Worm (Caenorhabditis elegans) whole organism, dauer: ENCODE results near the gene sre-41.

Source experiments
- unc-62 ChIP-seq: sonication (generic microtip); optimal IDR thresholded peaks from 2 replicates; lab custom pipeline; 2017; ENCODE audit warnings: missing biosample characterization, missing genetic modification reagents, missing genetic modification characterization

The sre-41 gene

DNA sequence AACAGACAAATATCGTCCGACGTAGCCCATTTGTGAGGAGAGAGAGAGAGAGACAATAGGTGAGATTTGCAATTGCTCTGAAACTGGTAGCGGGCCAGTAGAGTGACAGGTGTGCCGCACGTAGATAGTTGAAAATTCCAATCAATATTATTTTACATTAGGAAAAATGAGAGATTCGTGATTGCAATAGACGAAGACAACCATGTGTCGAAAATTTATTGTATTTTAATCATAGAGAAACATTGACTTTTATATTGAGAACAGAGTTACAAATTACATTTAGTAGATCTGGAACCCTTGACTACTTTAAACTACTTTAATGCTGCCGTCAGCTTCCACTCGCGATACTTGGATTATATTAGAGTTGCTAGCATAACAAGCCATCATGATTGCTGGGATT lies 24.3 kb downstream of the sre-41 start, which contains the start of gene Y57A10C.1:
Y57A10C.1 (minus strand) TSS at position 101 of the 400 bp plus-strand sequence.
- TF ChIP-seq unc-62: no peak

DNA sequence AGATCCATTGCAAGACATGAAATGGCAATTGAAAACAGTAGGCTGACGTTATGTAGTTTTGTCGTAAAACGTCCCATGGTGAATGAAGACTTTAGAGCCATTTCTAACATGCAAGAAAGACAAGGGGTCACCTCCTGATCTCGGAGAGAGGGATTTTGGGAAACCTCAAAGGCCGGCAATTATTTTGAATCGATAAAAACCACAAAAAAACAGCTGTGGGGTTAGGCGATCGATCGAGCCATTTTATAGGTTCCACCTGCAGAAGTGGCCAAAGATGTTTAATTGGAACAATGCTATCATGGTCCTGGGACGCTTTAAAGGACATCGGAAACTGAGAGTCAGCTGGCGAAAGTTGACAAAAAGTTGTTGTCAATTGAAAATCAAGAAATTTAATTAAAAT lies 26.7 kb downstream of the sre-41 start, which contains the start of gene Y57A10C.11:
Y57A10C.11 (minus strand) TSS at position 101 of the 400 bp plus-strand sequence.
- TF ChIP-seq unc-62: no peak

DNA sequence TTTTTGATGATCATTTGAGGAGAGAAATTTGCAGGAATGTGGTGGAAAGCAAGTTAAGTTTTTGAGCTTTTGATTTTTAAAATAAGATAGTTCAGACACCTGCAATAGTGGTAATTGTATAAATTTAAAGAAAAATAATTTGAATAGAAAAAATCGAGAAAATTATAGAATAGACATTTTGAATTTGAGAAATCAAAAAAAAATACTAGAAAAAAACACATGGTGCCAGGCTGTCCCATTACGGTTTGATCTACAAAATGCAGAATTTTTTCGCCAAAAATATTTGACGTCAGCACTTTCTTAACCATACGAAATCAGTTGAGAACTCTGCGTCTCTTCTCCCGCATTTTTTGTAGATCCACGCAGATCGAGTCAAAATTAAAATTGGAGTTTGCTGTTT lies 29.4 kb downstream of the sre-41 start, which contains the start of gene sre-27:
sre-27 (minus strand) TSS at position 101 of the 400 bp plus-strand sequence.
- TF ChIP-seq unc-62: no peak

DNA sequence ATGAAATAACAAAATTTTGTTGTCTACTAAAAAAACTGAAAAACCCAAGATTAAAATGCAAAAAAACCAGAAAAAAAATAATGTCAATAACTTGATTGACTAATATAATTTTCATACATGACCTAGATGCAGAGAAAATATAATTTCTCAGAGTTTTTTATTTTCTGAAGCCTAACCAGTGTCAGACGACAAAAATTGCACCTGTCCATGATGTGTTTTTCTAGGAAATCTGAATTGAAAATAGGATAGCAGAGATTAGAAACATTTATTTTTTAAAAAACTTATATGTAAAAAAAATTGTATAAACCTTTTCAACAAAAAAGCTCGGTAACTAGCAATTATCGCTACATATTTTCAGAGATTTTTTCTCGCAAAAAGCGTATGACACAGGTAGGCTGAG lies 29.9 kb downstream of the sre-41 start:
- TF ChIP-seq unc-62: no peak

DNA sequence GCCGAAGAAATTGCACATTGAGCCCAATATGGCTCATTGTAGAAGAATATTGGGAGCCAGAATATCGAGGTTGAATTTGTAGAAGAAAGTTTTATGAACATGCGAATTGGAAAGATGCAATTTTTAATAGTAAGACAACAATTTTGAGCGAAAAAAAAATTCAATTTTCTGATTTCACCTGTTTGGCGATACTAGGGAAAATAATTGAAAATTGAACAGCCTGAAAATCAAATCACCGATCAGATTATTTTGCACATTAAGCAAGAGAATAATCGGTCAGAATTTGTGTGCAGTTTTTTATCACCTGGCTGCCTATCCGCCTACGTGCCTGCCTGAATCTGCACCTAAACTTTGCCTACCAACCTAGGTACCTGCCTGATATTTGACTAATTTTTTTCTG lies 32.4 kb downstream of the sre-41 start, which contains the start of gene sre-26:
sre-26 (minus strand) TSS at position 101 of the 400 bp plus-strand sequence.
- TF ChIP-seq unc-62: no peak

DNA sequence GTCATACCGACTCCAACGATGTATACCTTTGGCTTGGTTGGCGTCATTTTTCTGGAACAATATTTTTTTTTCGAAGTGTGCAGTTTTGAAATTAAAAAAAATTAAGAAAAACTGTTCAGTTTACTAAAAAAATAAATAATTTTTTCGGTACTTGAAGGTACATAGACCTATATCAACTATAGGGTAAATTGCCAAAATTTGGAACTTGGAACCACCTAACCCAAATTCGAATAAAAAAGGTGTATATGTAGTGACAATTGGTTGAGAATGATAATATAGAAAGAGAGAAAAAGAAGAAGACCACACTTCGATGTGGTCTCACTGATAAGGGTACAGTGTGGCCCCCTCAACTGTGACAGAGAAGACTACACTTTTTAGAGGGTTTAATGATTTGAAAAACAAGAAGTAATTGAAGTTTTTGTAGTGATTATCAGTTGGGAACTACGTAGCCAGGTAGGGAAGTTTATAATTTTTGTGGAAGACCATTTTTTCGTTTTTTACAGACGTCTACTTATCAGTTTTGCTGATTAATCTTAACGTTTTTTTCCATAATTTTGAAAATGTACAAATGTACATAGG lies 37.7 kb downstream of the sre-41 start, which contains the start of gene daf-22:
daf-22 (minus strand) TSS at position 51 of the 579 bp plus-strand sequence.
- TF ChIP-seq unc-62: no peak

DNA sequence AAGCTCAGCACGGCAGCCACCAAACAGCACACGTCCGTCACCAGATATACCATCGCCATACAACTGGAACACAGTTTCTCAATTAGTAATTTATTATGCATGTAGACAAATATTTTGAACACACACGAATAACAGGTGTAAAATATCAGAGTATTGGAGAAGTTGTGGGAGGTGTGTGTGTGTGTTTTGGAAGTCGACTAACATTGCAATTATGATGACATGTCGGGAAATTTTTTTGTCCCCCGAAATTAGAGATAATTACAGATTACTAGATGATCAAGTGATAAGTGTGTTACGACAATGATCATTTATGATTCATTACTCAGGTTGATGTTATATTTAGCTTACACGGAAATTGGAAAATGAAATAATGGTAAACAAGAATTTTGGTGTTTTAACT lies 41.7 kb downstream of the sre-41 start, which contains the start of gene Y57A10C.8:
Y57A10C.8 (minus strand) TSS at position 101 of the 400 bp plus-strand sequence.
- TF ChIP-seq unc-62: no peak

DNA sequence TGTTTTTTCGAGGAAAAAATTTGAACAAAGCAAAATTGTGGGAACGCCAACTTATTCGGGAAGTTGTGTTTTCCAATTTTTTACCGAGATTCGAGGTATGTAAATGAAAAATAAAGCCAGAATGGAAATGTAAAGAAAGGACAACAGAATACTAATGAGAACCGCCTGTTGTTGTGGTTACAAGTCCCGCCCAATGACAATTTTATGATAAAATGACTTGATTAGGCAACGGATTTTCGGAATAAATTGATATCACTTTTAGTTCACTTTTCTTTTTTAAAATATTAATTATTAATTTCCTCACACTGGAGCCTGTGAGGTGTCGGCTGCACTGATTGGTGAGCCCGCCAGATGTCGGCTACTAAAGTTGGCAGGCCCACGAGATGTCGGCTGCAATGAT lies 44.3 kb downstream of the sre-41 start, which contains the start of gene dct-12:
dct-12 (minus strand) TSS at position 101 of the 400 bp plus-strand sequence.
- TF ChIP-seq unc-62: no peak

DNA sequence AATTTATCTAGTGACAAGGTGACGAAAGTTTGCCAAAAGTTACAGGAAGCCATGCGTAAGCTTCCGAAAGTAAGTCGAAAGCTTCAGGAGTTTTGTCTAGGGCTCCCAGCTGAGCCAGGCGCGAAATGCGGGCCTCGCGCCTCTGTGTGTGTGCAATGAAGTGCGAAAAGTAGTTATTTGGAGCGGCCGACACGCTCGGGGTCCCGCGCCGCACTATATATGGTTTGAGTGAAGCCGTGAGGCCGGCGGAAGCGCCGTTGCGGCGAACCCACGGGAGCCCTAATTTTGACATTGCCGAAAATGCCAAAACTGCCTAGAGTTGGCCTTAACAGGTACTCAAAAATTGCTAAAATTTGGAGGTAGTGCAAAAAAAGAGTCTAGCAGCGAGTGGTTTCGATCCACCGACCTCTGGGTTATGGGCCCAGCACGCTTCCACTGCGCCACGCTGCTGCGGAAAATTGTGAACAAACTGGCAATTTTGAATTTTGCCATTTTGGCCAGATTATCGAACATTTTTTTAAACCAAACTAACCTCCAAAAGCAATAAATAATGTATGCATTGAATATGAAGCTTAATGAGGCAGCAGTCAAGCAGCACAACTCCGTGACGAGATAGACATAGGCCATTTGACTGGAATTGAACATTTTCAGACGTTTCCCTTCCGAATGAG lies 47.3 kb downstream of the sre-41 start:
- no peak for TF ChIP-seq unc-62

DNA sequence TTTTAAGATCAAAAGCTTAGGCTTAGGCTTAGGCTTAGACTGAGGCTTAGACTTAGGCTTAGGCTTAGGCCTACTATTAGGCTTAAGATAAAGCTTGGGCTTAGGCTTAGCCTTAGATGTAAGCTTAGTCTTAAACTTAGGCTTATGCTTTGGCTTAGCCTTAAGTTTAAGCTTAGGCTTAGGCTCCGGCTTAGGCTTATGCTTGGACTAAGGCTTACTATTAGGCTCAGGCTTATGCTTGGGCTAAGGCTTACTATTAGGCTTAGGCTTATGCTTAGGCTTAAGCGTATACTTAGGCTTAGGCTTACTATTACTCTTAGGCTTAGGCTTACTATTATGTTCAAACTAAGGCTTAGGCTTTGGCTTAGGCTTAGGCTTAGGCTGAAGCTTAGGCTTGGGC lies 48.6 kb downstream of the sre-41 start:
- TF ChIP-seq unc-62: no peak

DNA sequence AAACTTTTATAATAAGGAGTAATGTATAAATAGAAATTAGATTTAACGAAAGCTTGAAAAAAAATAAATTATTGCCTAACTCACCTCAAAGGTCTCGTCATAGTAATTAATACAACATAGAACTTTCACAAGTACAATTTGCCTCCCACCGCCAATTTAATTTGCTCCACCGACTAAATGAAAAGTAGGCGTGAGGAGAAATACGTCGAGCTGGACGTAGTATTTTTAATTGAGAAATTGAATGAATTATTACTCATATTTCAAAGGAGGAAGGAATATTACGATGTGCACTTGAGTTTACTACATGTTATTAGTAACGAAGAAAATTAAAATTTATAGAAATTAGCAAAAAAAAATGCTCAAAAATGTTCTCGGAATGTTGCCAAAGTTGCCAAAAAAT lies 50.4 kb downstream of the sre-41 start, which contains the start of gene Y57A10C.9:
Y57A10C.9 (minus strand) TSS at position 101 of the 400 bp plus-strand sequence.
- TF ChIP-seq unc-62: no peak
